Fruit fly (Drosophila melanogaster) whole organism, prepupa: ENCODE measurements around the gene CG5157.
A peak's percentile ranks its signal among the peaks of the same experiment; 100 is the strongest.

Source experiments
- CG10669 ChIP-seq: fragments of 200-800 bp; sonication (Bioruptor generic); optimal IDR thresholded peaks from 3 replicates; lab custom pipeline; 2018; ENCODE audit warnings: missing biosample characterization, mild to moderate bottlenecking, missing genetic modification characterization, moderate library complexity
- CG11294 ChIP-seq: fragments of 200-800 bp; sonication (Bioruptor generic); IDR thresholded peaks from 2 replicates; pipeline ENCODE4 v1.3.6; 2022; ENCODE audit warnings: missing biosample characterization, missing genetic modification characterization
- CG11762 ChIP-seq: fragments of 200-800 bp; sonication (Bioruptor generic); optimal IDR thresholded peaks from 3 replicates; lab custom pipeline; 2016; ENCODE audit warnings: missing biosample characterization, missing genetic modification characterization; ENCODE audit not compliant: insufficient read depth
- CG11902 ChIP-seq: fragments of 200-800 bp; sonication (Bioruptor generic); optimal IDR thresholded peaks from 3 replicates; lab custom pipeline; 2016; ENCODE audit warnings: missing biosample characterization, missing genetic modification characterization
- CG15336 ChIP-seq: fragments of 200-800 bp; sonication (Bioruptor generic); IDR thresholded peaks from 2 replicates; pipeline ENCODE4 v1.3.6; 2022; ENCODE audit warnings: missing biosample characterization, missing genetic modification characterization
- CG1621 ChIP-seq: fragments of 200-800 bp; sonication (Bioruptor generic); optimal IDR thresholded peaks from 3 replicates; lab custom pipeline; 2018; ENCODE audit warnings: missing biosample characterization, mild to moderate bottlenecking, missing genetic modification characterization
- CG16779 ChIP-seq: fragments of 200-800 bp; sonication (Bioruptor generic); optimal IDR thresholded peaks from 3 replicates; lab custom pipeline; 2017; ENCODE audit warnings: missing biosample characterization, mild to moderate bottlenecking, missing genetic modification characterization
- CG3032 ChIP-seq: fragments of 200-800 bp; optimal IDR thresholded peaks from 2 replicates; lab custom pipeline; 2019; ENCODE audit warnings: missing biosample characterization, mild to moderate bottlenecking, missing genetic modification characterization, moderate library complexity
- CG31627 ChIP-seq: fragments of 200-800 bp; sonication (Bioruptor generic); optimal IDR thresholded peaks from 3 replicates; lab custom pipeline; 2016; ENCODE audit warnings: missing biosample characterization, missing genetic modification characterization
- CG32006 ChIP-seq: fragments of 200-800 bp; sonication (Bioruptor generic); optimal IDR thresholded peaks from 3 replicates; lab custom pipeline; 2017; ENCODE audit warnings: missing biosample characterization, mild to moderate bottlenecking, missing genetic modification characterization
- CG34406 ChIP-seq: fragments of 200-800 bp; sonication (Bioruptor generic); optimal IDR thresholded peaks from 3 replicates; lab custom pipeline; 2016; ENCODE audit warnings: missing biosample characterization, missing genetic modification characterization
- CG3919 ChIP-seq: fragments of 200-800 bp; sonication (Bioruptor generic); optimal IDR thresholded peaks from 3 replicates; lab custom pipeline; 2016; ENCODE audit warnings: missing biosample characterization, missing genetic modification characterization
- CG4318 ChIP-seq: fragments of 200-800 bp; sonication (Bioruptor generic); optimal IDR thresholded peaks from 3 replicates; lab custom pipeline; 2017; ENCODE audit warnings: missing biosample characterization, mild to moderate bottlenecking, missing genetic modification characterization
- CG6276 ChIP-seq: fragments of 200-800 bp; sonication (Bioruptor generic); optimal IDR thresholded peaks from 2 replicates; lab custom pipeline; 2017; ENCODE audit warnings: missing biosample characterization, mild to moderate bottlenecking, missing genetic modification characterization
- CG6792 ChIP-seq: fragments of 200-800 bp; sonication (Bioruptor generic); optimal IDR thresholded peaks from 3 replicates; lab custom pipeline; 2016; ENCODE audit warnings: missing biosample characterization, missing genetic modification characterization
- CG7368 ChIP-seq: fragments of 200-800 bp; sonication (Bioruptor generic); optimal IDR thresholded peaks from 3 replicates; lab custom pipeline; 2016; ENCODE audit warnings: missing biosample characterization, missing genetic modification characterization
- CG8119 ChIP-seq: fragments of 200-800 bp; sonication (Bioruptor generic); IDR thresholded peaks from 3 replicates; pipeline ENCODE4 v1.3.6; 2022; ENCODE audit warnings: missing biosample characterization, missing genetic modification characterization
- CG9139 ChIP-seq: fragments of 200-800 bp; sonication (Bioruptor generic); optimal IDR thresholded peaks from 3 replicates; lab custom pipeline; 2017; ENCODE audit warnings: missing biosample characterization, mild to moderate bottlenecking, missing genetic modification characterization
- Eip75B ChIP-seq: fragments of 200-800 bp; sonication (Bioruptor generic); optimal IDR thresholded peaks from 3 replicates; lab custom pipeline; 2016; ENCODE audit warnings: missing biosample characterization, missing genetic modification characterization
- Eip78C ChIP-seq: fragments of 200-800 bp; sonication (Bioruptor generic); peaks from one replicate; lab custom pipeline; 2016; ENCODE audit warnings: missing biosample characterization, missing genetic modification characterization
- Ets96B ChIP-seq: fragments of 200-800 bp; optimal IDR thresholded peaks from 2 replicates; lab custom pipeline; 2019; ENCODE audit warnings: missing biosample characterization, mild to moderate bottlenecking, missing genetic modification characterization, moderate library complexity
- Gug ChIP-seq: fragments of 200-800 bp; sonication (Bioruptor generic); IDR thresholded peaks from 2 replicates; pipeline ENCODE4 v1.3.6; 2022; ENCODE audit warnings: missing biosample characterization, missing genetic modification characterization
- Hr38 ChIP-seq: sonication (Bioruptor generic); optimal IDR thresholded peaks from 2 replicates; lab custom pipeline; 2016; ENCODE audit warnings: missing biosample characterization, missing genetic modification characterization
- Hr39 ChIP-seq: fragments of 200-800 bp; sonication (Bioruptor generic); optimal IDR thresholded peaks from 2 replicates; lab custom pipeline; 2016; ENCODE audit warnings: missing biosample characterization, missing genetic modification characterization
- Hr4 ChIP-seq: fragments of 200-800 bp; sonication (Bioruptor generic); optimal IDR thresholded peaks from 3 replicates; lab custom pipeline; 2016; ENCODE audit warnings: missing biosample characterization, missing genetic modification characterization
- Lpt ChIP-seq: fragments of 200-800 bp; sonication (Bioruptor generic); optimal IDR thresholded peaks from 3 replicates; lab custom pipeline; 2016; ENCODE audit warnings: missing biosample characterization, missing genetic modification characterization
- Met ChIP-seq: fragments of 200-800 bp; sonication (Bioruptor generic); optimal IDR thresholded peaks from 3 replicates; lab custom pipeline; 2016; ENCODE audit warnings: missing biosample characterization, missing genetic modification characterization
- Sox14 ChIP-seq: fragments of 200-800 bp; sonication (Bioruptor generic); optimal IDR thresholded peaks from 3 replicates; lab custom pipeline; 2016; ENCODE audit warnings: missing biosample characterization, missing genetic modification characterization
- Sox15 ChIP-seq: fragments of 200-800 bp; sonication (Bioruptor generic); optimal IDR thresholded peaks from 3 replicates; lab custom pipeline; 2016; ENCODE audit warnings: missing biosample characterization, missing genetic modification characterization
- achi ChIP-seq: fragments of 200-800 bp; sonication (Bioruptor generic); optimal IDR thresholded peaks from 3 replicates; lab custom pipeline; 2016; ENCODE audit warnings: missing biosample characterization, missing genetic modification characterization
- acj6 ChIP-seq: fragments of 200-800 bp; sonication (Bioruptor generic); optimal IDR thresholded peaks from 3 replicates; lab custom pipeline; 2016; ENCODE audit warnings: missing biosample characterization, missing genetic modification characterization
- cyc ChIP-seq: fragments of 200-800 bp; sonication (Bioruptor generic); optimal IDR thresholded peaks from 3 replicates; lab custom pipeline; 2016; ENCODE audit warnings: missing biosample characterization, missing genetic modification characterization
- dac ChIP-seq: fragments of 200-800 bp; sonication (Bioruptor generic); optimal IDR thresholded peaks from 2 replicates; lab custom pipeline; 2017; ENCODE audit warnings: missing biosample characterization, mild to moderate bottlenecking, missing genetic modification characterization
- dsx ChIP-seq: fragments of 200-800 bp; optimal IDR thresholded peaks from 3 replicates; lab custom pipeline; 2019; ENCODE audit warnings: missing biosample characterization, mild to moderate bottlenecking, missing genetic modification characterization, moderate library complexity; ENCODE audit not compliant: poor library complexity, severe bottlenecking
- eg ChIP-seq: fragments of 200-800 bp; sonication (Bioruptor generic); IDR thresholded peaks from 3 replicates; pipeline ENCODE4 v1.3.6; 2022; ENCODE audit warnings: missing biosample characterization, missing genetic modification characterization
- esn ChIP-seq: fragments of 200-800 bp; sonication (Bioruptor generic); optimal IDR thresholded peaks from 2 replicates; lab custom pipeline; 2016; ENCODE audit warnings: missing biosample characterization, mild to moderate bottlenecking, missing genetic modification characterization, moderate library complexity
- fd59A ChIP-seq: fragments of 200-800 bp; sonication (Bioruptor generic); optimal IDR thresholded peaks from 2 replicates; lab custom pipeline; 2017; ENCODE audit warnings: missing biosample characterization, mild to moderate bottlenecking, missing genetic modification characterization, missing genetic modification reagents
- fd85E ChIP-seq: fragments of 200-800 bp; sonication (Bioruptor generic); optimal IDR thresholded peaks from 3 replicates; lab custom pipeline; 2016; ENCODE audit warnings: missing biosample characterization, missing genetic modification characterization
- lz ChIP-seq: fragments of 200-800 bp; sonication (Bioruptor generic); optimal IDR thresholded peaks from 3 replicates; lab custom pipeline; 2016; ENCODE audit warnings: missing biosample characterization, missing genetic modification characterization
- net ChIP-seq: fragments of 200-800 bp; sonication (Bioruptor generic); optimal IDR thresholded peaks from 3 replicates; lab custom pipeline; 2016; ENCODE audit warnings: missing biosample characterization, missing genetic modification characterization
- salr ChIP-seq, 2 experiments: fragments of 200-800 bp; sonication (Bioruptor generic); optimal IDR thresholded peaks; 3 replicates each; lab custom pipeline; 2016 to 2018; ENCODE audit warnings: missing biosample characterization in 2 of 2, missing genetic modification characterization in 2 of 2, mild to moderate bottlenecking in 1 of 2
- spab ChIP-seq: fragments of 200-800 bp; sonication (Bioruptor generic); optimal IDR thresholded peaks from 2 replicates; lab custom pipeline; 2017; ENCODE audit warnings: missing biosample characterization, mild to moderate bottlenecking, missing genetic modification characterization, missing genetic modification reagents
- ss ChIP-seq, 2 experiments: fragments of 200-800 bp; sonication (Bioruptor generic); optimal IDR thresholded peaks; 2 replicates in 1 of 2; 3 replicates in 1 of 2; lab custom pipeline; 2017 to 2018; ENCODE audit warnings: mild to moderate bottlenecking in 2 of 2, missing biosample characterization in 2 of 2, missing genetic modification characterization in 2 of 2, moderate library complexity in 1 of 2
- svp ChIP-seq: fragments of 200-800 bp; sonication (Bioruptor generic); peaks from one replicate; lab custom pipeline; 2016; ENCODE audit warnings: missing biosample characterization, missing genetic modification characterization

CG5157 gene

dm6 chr3L:16164150-16165039 lies 26.7 kb upstream of the CG5157 start, which contains the start of gene CG5151 (continued):
- no peak for TF ChIP-seq Met (GFP tag; lab: Kevin White, UChicago)
- no peak for TF ChIP-seq dac (GFP tag; lab: Kevin White, UChicago)
- TF ChIP-seq net (GFP tag; lab: Kevin White, UChicago): peak; percentile 12
- no peak for TF ChIP-seq Hr38 (GFP tag; lab: Kevin White, UChicago)
- peak; percentile 59 for TF ChIP-seq CG6276 (GFP tag; lab: Kevin White, UChicago)
- peak; percentile 11 for TF ChIP-seq CG10669 (GFP tag; lab: Kevin White, UChicago)
- peak; percentile 12 for TF ChIP-seq Hr4
- no peak for TF ChIP-seq salr (GFP tag; optimal IDR thresholded peaks at IDR 0.05; lab: Kevin White, UChicago)
- no peak for TF ChIP-seq cyc (GFP tag; lab: Kevin White, UChicago)
- TF ChIP-seq CG7368 (GFP tag; lab: Kevin White, UChicago): peak; percentile 18
- peak; percentile 57 for TF ChIP-seq dsx
- TF ChIP-seq Sox15 (GFP tag; lab: Kevin White, UChicago): no peak
- peak; percentile 41 for TF ChIP-seq Ets96B (tag; lab: Kevin White, UChicago)
- TF ChIP-seq CG3032 (tag; lab: Kevin White, UChicago): peak; percentile 13
- peak; percentile 40 for TF ChIP-seq esn (GFP tag; lab: Kevin White, UChicago)
- peak; percentile 51 to 75 for TF ChIP-seq ss (GFP tag; optimal IDR thresholded peaks at IDR 0.05; lab: Kevin White, UChicago)
- TF ChIP-seq Lpt: peak; percentile 21

DNA sequence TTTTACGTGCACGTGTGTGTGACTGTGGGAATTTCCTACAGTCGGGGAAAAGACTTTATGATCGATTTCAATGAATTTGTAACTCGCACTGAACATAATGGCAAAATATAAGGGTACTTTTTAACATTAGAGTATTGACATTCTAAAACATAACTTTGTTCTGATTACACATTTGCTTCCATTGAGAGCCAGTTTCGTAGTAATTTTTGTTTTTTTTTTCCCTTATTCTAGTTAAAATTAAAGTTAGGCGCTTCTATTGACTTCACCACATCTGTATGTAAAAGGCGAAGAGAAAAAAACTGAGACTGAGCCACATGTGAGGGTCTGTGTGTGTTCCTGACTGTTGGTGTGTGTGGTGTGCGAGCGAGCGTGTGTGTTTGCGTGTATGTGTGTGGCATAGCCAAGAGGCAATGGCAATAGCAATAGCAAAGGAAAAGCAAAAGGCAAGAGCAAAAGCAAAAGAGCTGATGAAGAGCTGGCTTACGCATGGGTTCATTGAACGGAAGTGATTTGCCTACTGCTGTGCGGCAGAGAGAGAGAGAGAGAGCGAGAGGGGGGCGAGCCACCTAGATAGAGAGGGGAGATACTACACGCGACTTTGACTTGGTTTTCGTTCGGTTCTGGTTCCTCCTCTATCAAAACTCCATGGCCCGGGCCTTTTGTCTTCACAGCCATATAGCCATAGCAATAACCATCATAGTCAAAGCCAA lies 24.3 kb upstream of the CG5157 start:
- peak; percentile 40 for TF ChIP-seq Sox15 (GFP tag; lab: Kevin White, UChicago)
- TF ChIP-seq CG3032 (tag; lab: Kevin White, UChicago): peak; percentile 63
- peak; percentile 88 for TF ChIP-seq CG15336
- TF ChIP-seq lz (GFP tag; lab: Kevin White, UChicago): no peak
- peak; percentile 74 for TF ChIP-seq Gug (GFP tag; lab: Robert Waterston, UW)
- peak; percentile 13 for TF ChIP-seq fd85E (GFP tag; lab: Kevin White, UChicago)
- peak; percentile 85 for TF ChIP-seq CG8119 (GFP tag; lab: Robert Waterston, UW)
- TF ChIP-seq CG11902: peak; percentile 45
- TF ChIP-seq Eip78C (GFP tag; lab: Kevin White, UChicago): peak; percentile 93
- peak; percentile 53 for TF ChIP-seq Met (GFP tag; lab: Kevin White, UChicago)
- no peak for TF ChIP-seq CG9139
- peak; percentile 75 for TF ChIP-seq net (GFP tag; lab: Kevin White, UChicago)
- TF ChIP-seq CG11762: peak; percentile 54
- TF ChIP-seq CG1621: peak; percentile 24
- peak; percentile 49 for TF ChIP-seq spab (GFP tag; lab: Kevin White, UChicago)
- TF ChIP-seq CG6792 (GFP tag; lab: Kevin White, UChicago): peak; percentile 61
- peak; percentile 76 for TF ChIP-seq acj6 (GFP tag; lab: Kevin White, UChicago)
- TF ChIP-seq CG32006 (GFP tag; lab: Kevin White, UChicago): peak; percentile 93
- no peak for TF ChIP-seq Hr38 (GFP tag; lab: Kevin White, UChicago)
- peak; percentile 61 for TF ChIP-seq Ets96B (tag; lab: Kevin White, UChicago)
- peak; percentile 57 for TF ChIP-seq Eip75B (GFP tag; lab: Kevin White, UChicago)
- TF ChIP-seq Hr39: peak; percentile 48
- peak; percentile 56 for TF ChIP-seq esn (GFP tag; lab: Kevin White, UChicago)
- TF ChIP-seq achi (GFP tag; lab: Kevin White, UChicago): peak; percentile 84
- TF ChIP-seq cyc (GFP tag; lab: Kevin White, UChicago): peak; percentile 45
- peak; percentile 72 for TF ChIP-seq Lpt
- peak; percentile 43 for TF ChIP-seq CG31627 (GFP tag; lab: Kevin White, UChicago)
- TF ChIP-seq CG10669 (GFP tag; lab: Kevin White, UChicago): peak; percentile 62
- peak; percentile 78 for TF ChIP-seq CG3919
- TF ChIP-seq eg (GFP tag; lab: Robert Waterston, UW): peak; percentile 75
- TF ChIP-seq CG4318 (GFP tag; lab: Kevin White, UChicago): peak; percentile 78
- TF ChIP-seq fd59A: peak; percentile 30
- peak; percentile 33 for TF ChIP-seq dsx
- TF ChIP-seq CG6276 (GFP tag; lab: Kevin White, UChicago): peak; percentile 84
- TF ChIP-seq Sox14: peak; percentile 85
- TF ChIP-seq CG16779 (tag; lab: Kevin White, UChicago): peak; percentile 27
- TF ChIP-seq dac (GFP tag; lab: Kevin White, UChicago): peak; percentile 65
- peak; percentile 69; the same call in 1 of the 2 replicates for TF ChIP-seq CG11294 (GFP tag; lab: Robert Waterston, UW)
- no peak for TF ChIP-seq svp (GFP tag; lab: Kevin White, UChicago)
- TF ChIP-seq CG34406: peak; percentile 67
